Fruit fly (Drosophila melanogaster) whole organism, embryonic: ENCODE measurements around the gene retm.
A peak's percentile ranks its signal among the peaks of the same experiment; 100 is the strongest.

ENCODE experiments used
- Atf-2 ChIP-seq: fragments of 200-800 bp; sonication (Bioruptor generic); optimal IDR thresholded peaks from 2 replicates; lab custom pipeline; 2016; ENCODE audit warnings: missing biosample characterization, missing genetic modification characterization
- Atf3 ChIP-seq: fragments of 200-800 bp; sonication (Bioruptor generic); optimal IDR thresholded peaks from 3 replicates; lab custom pipeline; 2016; ENCODE audit warnings: missing biosample characterization, missing genetic modification characterization
- B-H1 ChIP-seq: fragments of 200-800 bp; sonication (Bioruptor generic); IDR thresholded peaks from 3 replicates; pipeline ENCODE4 v1.3.6; 2022; ENCODE audit warnings: missing biosample characterization, missing genetic modification characterization
- Bteb2 ChIP-seq: fragments of 200-800 bp; sonication (Bioruptor generic); optimal IDR thresholded peaks from 2 replicates; lab custom pipeline; 2016; ENCODE audit warnings: missing biosample characterization, missing genetic modification characterization
- C15 ChIP-seq: fragments of 200-800 bp; sonication (Bioruptor generic); IDR thresholded peaks from 3 replicates; pipeline ENCODE4 v1.3.6; 2022; ENCODE audit warnings: missing biosample characterization, missing genetic modification characterization
- CG10565 ChIP-seq: fragments of 200-800 bp; sonication (Bioruptor generic); optimal IDR thresholded peaks from 3 replicates; lab custom pipeline; 2016; ENCODE audit warnings: missing biosample characterization, mild to moderate bottlenecking, missing genetic modification characterization
- CG11093 ChIP-seq: fragments of 200-800 bp; sonication (Bioruptor generic); IDR thresholded peaks from 3 replicates; pipeline ENCODE4 v1.3.6; 2022; ENCODE audit warnings: missing biosample characterization, missing genetic modification characterization
- CG11247 ChIP-seq: fragments of 200-800 bp; sonication (Bioruptor generic); IDR thresholded peaks from 2 replicates; pipeline ENCODE4 v1.3.6; 2022; ENCODE audit warnings: missing biosample characterization, missing genetic modification characterization
- CG14441 ChIP-seq: fragments of 200-800 bp; sonication (Bioruptor generic); IDR thresholded peaks from 2 replicates; pipeline ENCODE4 v1.3.6; 2022; ENCODE audit warnings: missing biosample characterization, missing genetic modification characterization
- CG16815 ChIP-seq: fragments of 200-800 bp; sonication (Bioruptor generic); optimal IDR thresholded peaks from 3 replicates; lab custom pipeline; 2017; ENCODE audit warnings: missing biosample characterization, mild to moderate bottlenecking, missing genetic modification characterization
- CG16863 ChIP-seq: fragments of 200-800 bp; sonication (Bioruptor generic); optimal IDR thresholded peaks from 3 replicates; lab custom pipeline; 2016; ENCODE audit warnings: missing biosample characterization, missing genetic modification characterization
- CG17802 ChIP-seq: fragments of 200-800 bp; sonication (Bioruptor generic); optimal IDR thresholded peaks from 2 replicates; lab custom pipeline; 2018; ENCODE audit warnings: missing biosample characterization, mild to moderate bottlenecking, missing genetic modification characterization, moderate library complexity
- CG17829 ChIP-seq: fragments of 200-800 bp; optimal IDR thresholded peaks from 2 replicates; lab custom pipeline; 2019; ENCODE audit warnings: missing biosample characterization, mild to moderate bottlenecking, missing genetic modification characterization, moderate library complexity
- CG3065 ChIP-seq: fragments of 200-800 bp; sonication (Bioruptor generic); optimal IDR thresholded peaks from 2 replicates; lab custom pipeline; 2016; ENCODE audit warnings: missing biosample characterization, missing genetic modification characterization
- CG31224 ChIP-seq: fragments of 200-800 bp; sonication (Bioruptor generic); IDR thresholded peaks from 2 replicates; pipeline ENCODE4 v1.3.6; 2022; ENCODE audit warnings: missing biosample characterization, missing genetic modification characterization
- CG4707 ChIP-seq: fragments of 200-800 bp; sonication (Bioruptor generic); optimal IDR thresholded peaks from 2 replicates; lab custom pipeline; 2018; ENCODE audit warnings: missing biosample characterization, mild to moderate bottlenecking, missing genetic modification characterization, moderate library complexity
- CG6254 ChIP-seq: fragments of 200-800 bp; sonication (Bioruptor generic); optimal IDR thresholded peaks from 3 replicates; lab custom pipeline; 2017; ENCODE audit warnings: mild to moderate bottlenecking, missing biosample characterization, missing genetic modification reagents, missing genetic modification characterization
- CG8388 ChIP-seq: fragments of 200-800 bp; sonication (Bioruptor generic); optimal IDR thresholded peaks from 2 replicates; lab custom pipeline; 2019; ENCODE audit warnings: missing biosample characterization, mild to moderate bottlenecking, missing genetic modification characterization, moderate library complexity
- CG9437 ChIP-seq: fragments of 200-800 bp; sonication (Bioruptor generic); optimal IDR thresholded peaks from 2 replicates; lab custom pipeline; 2018; ENCODE audit warnings: missing biosample characterization, mild to moderate bottlenecking, missing genetic modification characterization
- Chrac-16 ChIP-seq: fragments of 200-800 bp; sonication (Bioruptor generic); optimal IDR thresholded peaks from 3 replicates; lab custom pipeline; 2016; ENCODE audit warnings: missing biosample characterization, missing genetic modification characterization
- Dll ChIP-seq: fragments of 200-800 bp; sonication (Bioruptor generic); IDR thresholded peaks from 4 replicates; pipeline ENCODE4 v1.3.6; 2022; ENCODE audit warnings: missing biosample characterization, missing genetic modification characterization; ENCODE audit not compliant: partially characterized antibody
- Dref ChIP-seq: fragments of 200-800 bp; sonication (Bioruptor generic); IDR thresholded peaks from 2 replicates; pipeline ENCODE4 v1.3.6; 2022; ENCODE audit warnings: missing biosample characterization, missing genetic modification characterization
- Eip74EF ChIP-seq, 2 experiments: fragments of 200-800 bp in 1 of 2; fragments of >200 bp in 1 of 2; sonication (Bioruptor generic) in 1 of 2; optimal IDR thresholded peaks; 2 replicates each; lab custom pipeline; 2017 to 2019; ENCODE audit warnings: missing biosample characterization in 2 of 2, missing genetic modification characterization in 2 of 2, mild to moderate bottlenecking in 1 of 2, moderate library complexity in 1 of 2
- Fer3 ChIP-seq: fragments of 200-800 bp; sonication (Bioruptor generic); optimal IDR thresholded peaks from 2 replicates; lab custom pipeline; 2018; ENCODE audit warnings: missing biosample characterization, mild to moderate bottlenecking, missing genetic modification characterization, moderate library complexity
- HHEX ChIP-seq: fragments of 200-800 bp; sonication (Bioruptor generic); optimal IDR thresholded peaks from 3 replicates; lab custom pipeline; 2017; ENCODE audit warnings: missing biosample characterization, mild to moderate bottlenecking, missing genetic modification characterization, missing genetic modification reagents
- Hmx ChIP-seq: fragments of 200-800 bp; sonication (Bioruptor generic); optimal IDR thresholded peaks from 2 replicates; lab custom pipeline; 2016; ENCODE audit warnings: missing biosample characterization, missing genetic modification characterization
- MESR4 ChIP-seq: fragments of 200-800 bp; sonication (Bioruptor generic); optimal IDR thresholded peaks from 2 replicates; lab custom pipeline; 2018; ENCODE audit warnings: missing biosample characterization, mild to moderate bottlenecking, missing genetic modification characterization, moderate library complexity
- Med ChIP-seq: fragments of 200-800 bp; sonication (Bioruptor generic); peaks from one replicate; lab custom pipeline; 2016; ENCODE audit warnings: missing biosample characterization, missing genetic modification characterization, mild to moderate bottlenecking, inconsistent platforms, moderate library complexity
- Neu2 ChIP-seq: fragments of 200-800 bp; sonication (Bioruptor generic); optimal IDR thresholded peaks from 3 replicates; lab custom pipeline; 2016; ENCODE audit warnings: missing biosample characterization, missing genetic modification characterization, borderline replicate concordance
- Nf-YB ChIP-seq: fragments of 200-800 bp; sonication (Bioruptor generic); optimal IDR thresholded peaks from 3 replicates; lab custom pipeline; 2019; ENCODE audit warnings: missing biosample characterization, mild to moderate bottlenecking, missing genetic modification characterization, moderate library complexity
- Nf-YC ChIP-seq: fragments of 200-800 bp; optimal IDR thresholded peaks from 3 replicates; lab custom pipeline; 2019; ENCODE audit warnings: missing biosample characterization, mild to moderate bottlenecking, missing genetic modification characterization, moderate library complexity
- Oli ChIP-seq: fragments of 200-800 bp; sonication (Bioruptor generic); optimal IDR thresholded peaks from 2 replicates; lab custom pipeline; 2018; ENCODE audit warnings: missing biosample characterization, mild to moderate bottlenecking, missing genetic modification characterization, moderate library complexity
- Six4 ChIP-seq: fragments of 200-800 bp; sonication (Bioruptor generic); optimal IDR thresholded peaks from 2 replicates; lab custom pipeline; 2016; ENCODE audit warnings: missing biosample characterization, missing genetic modification characterization
- Vsx1 ChIP-seq: fragments of 200-800 bp; sonication (Bioruptor generic); optimal IDR thresholded peaks from 2 replicates; lab custom pipeline; 2017; ENCODE audit warnings: missing biosample characterization, mild to moderate bottlenecking, missing genetic modification characterization, missing genetic modification reagents
- amos ChIP-seq: fragments of 200-800 bp; sonication (Bioruptor generic); IDR thresholded peaks from 2 replicates; pipeline ENCODE4 v1.3.6; 2022; ENCODE audit warnings: missing biosample characterization, missing genetic modification characterization; ENCODE audit not compliant: partially characterized antibody
- bbx ChIP-seq: fragments of 200-800 bp; sonication (Bioruptor generic); IDR thresholded peaks from 2 replicates; pipeline ENCODE4 v1.3.6; 2022; ENCODE audit warnings: missing biosample characterization, missing genetic modification characterization; ENCODE audit not compliant: partially characterized antibody
- bowl ChIP-seq: fragments of 200-800 bp; sonication (Bioruptor generic); IDR thresholded peaks from 2 replicates; pipeline ENCODE4 v1.3.6; 2022; ENCODE audit warnings: missing biosample characterization, missing genetic modification characterization
- chm ChIP-seq: fragments of 200-800 bp; sonication (Bioruptor generic); IDR thresholded peaks from 2 replicates; pipeline ENCODE4 v1.3.6; 2022; ENCODE audit warnings: missing biosample characterization, missing genetic modification characterization
- da ChIP-seq: fragments of 200-800 bp; sonication (Bioruptor generic); optimal IDR thresholded peaks from 2 replicates; lab custom pipeline; 2016; ENCODE audit warnings: missing biosample characterization, missing genetic modification characterization
- dysf ChIP-seq: fragments of 200-800 bp; sonication (Bioruptor generic); IDR thresholded peaks from 3 replicates; pipeline ENCODE4 v1.3.6; 2022; ENCODE audit warnings: missing biosample characterization, missing genetic modification characterization
- exex ChIP-seq: fragments of 200-800 bp; sonication (Bioruptor generic); optimal IDR thresholded peaks from 4 replicates; lab custom pipeline; 2018; ENCODE audit warnings: missing biosample characterization, mild to moderate bottlenecking, missing genetic modification characterization, moderate library complexity
- gem ChIP-seq: fragments of 200-800 bp; sonication (Bioruptor generic); optimal IDR thresholded peaks from 2 replicates; lab custom pipeline; 2019; ENCODE audit warnings: missing biosample characterization, mild to moderate bottlenecking, missing genetic modification characterization, moderate library complexity
- ind ChIP-seq: fragments of 200-800 bp; sonication (Bioruptor generic); optimal IDR thresholded peaks from 3 replicates; lab custom pipeline; 2016; ENCODE audit warnings: missing biosample characterization, missing genetic modification characterization
- ken ChIP-seq: fragments of 200-800 bp; sonication (Bioruptor generic); IDR thresholded peaks from 3 replicates; pipeline ENCODE4 v1.3.6; 2022; ENCODE audit warnings: missing biosample characterization, missing genetic modification characterization
- lov ChIP-seq, 2 experiments: fragments of 200-800 bp in 1 of 2; fragments of >200 bp in 1 of 2; sonication (Bioruptor generic) in 1 of 2; IDR thresholded peaks in 1 of 2; optimal IDR thresholded peaks in 1 of 2; 2 replicates in 1 of 2; 3 replicates in 1 of 2; pipeline versions ENCODE4 v1.3.6 to Lab custom; 2017 to 2022; ENCODE audit warnings: missing biosample characterization in 1 of 2, missing genetic modification characterization in 1 of 2
- otp ChIP-seq: fragments of 200-800 bp; sonication (Bioruptor generic); IDR thresholded peaks from 3 replicates; pipeline ENCODE4, ENCODE4 v1.3.6; 2022; ENCODE audit warnings: missing biosample characterization, missing genetic modification characterization
- p53 ChIP-seq: fragments of 200-800 bp; sonication (Bioruptor generic); optimal IDR thresholded peaks from 2 replicates; lab custom pipeline; 2016; ENCODE audit warnings: missing biosample characterization, missing genetic modification characterization
- tll ChIP-seq, 2 experiments: fragments of 200-800 bp in 1 of 2; fragments of >200 bp in 1 of 2; sonication (Bioruptor generic) in 1 of 2; optimal IDR thresholded peaks; 2 replicates each; lab custom pipeline; 2017 to 2019; ENCODE audit warnings: missing biosample characterization in 2 of 2, missing genetic modification characterization in 2 of 2, mild to moderate bottlenecking in 1 of 2, moderate library complexity in 1 of 2
- trh ChIP-seq: fragments of 200-800 bp; sonication (Bioruptor generic); optimal IDR thresholded peaks from 2 replicates; lab custom pipeline; 2016; ENCODE audit warnings: missing biosample characterization, missing genetic modification characterization

retm gene

dm6 chr2L:6488676-6489140, 33.0 kb upstream of the retm start, which contains the start of the genes KFase and epsilonCOP (continued):
- 0 out of 3 replicates have a peak, but pooled peaks have one; percentile 38 for TF ChIP-seq ken
- no peak for TF ChIP-seq dysf (GFP tag; lab: Robert Waterston, UW)
- TF ChIP-seq Six4 (GFP tag; lab: Kevin White, UChicago): no peak
- no peak for TF ChIP-seq Oli
- TF ChIP-seq Atf3: peak; percentile 20
- peak; percentile 33 for TF ChIP-seq HHEX (GFP tag; lab: Kevin White, UChicago)
- peak; percentile 23 for TF ChIP-seq Atf-2 (GFP tag; lab: Kevin White, UChicago)
- no peak for TF ChIP-seq lov (optimal IDR thresholded peaks at IDR 0.05; lab: Kevin White, UChicago)
- TF ChIP-seq lov (GFP tag; IDR thresholded peaks at IDR 0.05; lab: Robert Waterston, UW): no peak
- no peak for TF ChIP-seq otp (GFP tag; lab: Robert Waterston, UW)
- peak; percentile 64 for TF ChIP-seq Fer3 (tag; lab: Kevin White, UChicago)
- TF ChIP-seq ind (GFP tag; lab: Kevin White, UChicago): peak; percentile 65
- peak; percentile 35 for TF ChIP-seq Vsx1 (GFP tag; lab: Kevin White, UChicago)
- TF ChIP-seq CG11247 (GFP tag; lab: Robert Waterston, UW): 0 out of 2 replicates have a peak, but pooled peaks have one; percentile 23
- TF ChIP-seq Med (GFP tag; lab: Kevin White, UChicago): peak; percentile 94
- peak; percentile 76; the same call in 3 of the 4 replicates for TF ChIP-seq Dll
- no peak for TF ChIP-seq da (GFP tag; lab: Kevin White, UChicago)
- TF ChIP-seq Hmx (GFP tag; lab: Kevin White, UChicago): no peak
- TF ChIP-seq CG3065: no peak
- no peak for TF ChIP-seq trh (GFP tag; lab: Kevin White, UChicago)
- TF ChIP-seq CG8388 (GFP tag; lab: Kevin White, UChicago): peak; percentile 53
- peak; percentile 85 for TF ChIP-seq Dref
- TF ChIP-seq Neu2 (GFP tag; lab: Kevin White, UChicago): no peak
- TF ChIP-seq amos (GFP tag; lab: Robert Waterston, UW): peak; percentile 65
- peak; percentile 76 for TF ChIP-seq Bteb2
- no peak for TF ChIP-seq p53 (GFP tag; lab: Kevin White, UChicago)
- TF ChIP-seq Nf-YB (GFP tag; lab: Kevin White, UChicago): peak; percentile 33
- TF ChIP-seq CG31224 (GFP tag; lab: Robert Waterston, UW): peak; percentile 20; the same call in 1 of the 2 replicates
- TF ChIP-seq Eip74EF (GFP tag; optimal IDR thresholded peaks at IDR 0.05; lab: Kevin White, UChicago): peak in 1 of 2 experiments; percentile 57
- peak; percentile 68 for TF ChIP-seq exex (tag; lab: Kevin White, UChicago)
- TF ChIP-seq chm: no peak
- TF ChIP-seq CG10565 (GFP tag; lab: Kevin White, UChicago): no peak
- peak; percentile 66 for TF ChIP-seq gem (tag; lab: Kevin White, UChicago)
- TF ChIP-seq CG6254 (GFP tag; lab: Kevin White, UChicago): peak; percentile 36
- no peak for TF ChIP-seq CG4707 (GFP tag; lab: Kevin White, UChicago)
- peak; percentile 62; the same call in 1 of the 2 replicates for TF ChIP-seq bbx (GFP tag; lab: Robert Waterston, UW)
- TF ChIP-seq B-H1 (GFP tag; lab: Robert Waterston, UW): no peak
- TF ChIP-seq CG17829 (tag; lab: Kevin White, UChicago): peak; percentile 74
- no peak for TF ChIP-seq CG14441 (GFP tag; lab: Robert Waterston, UW)
- TF ChIP-seq C15 (GFP tag; lab: Robert Waterston, UW): no peak
- peak; percentile 35 for TF ChIP-seq Chrac-16 (GFP tag; lab: Kevin White, UChicago)
- TF ChIP-seq CG11093 (GFP tag; lab: Robert Waterston, UW): 0 out of 3 replicates have a peak, but pooled peaks have one; percentile 12
- no peak for TF ChIP-seq CG17802 (tag; lab: Kevin White, UChicago)
- TF ChIP-seq MESR4: no peak
- TF ChIP-seq Nf-YC: peak; percentile 66
- no peak for TF ChIP-seq CG16815 (GFP tag; lab: Kevin White, UChicago)
- TF ChIP-seq CG16863 (GFP tag; lab: Kevin White, UChicago): peak; percentile 45
- TF ChIP-seq tll (GFP tag; optimal IDR thresholded peaks at IDR 0.05; lab: Kevin White, UChicago): no peak
- TF ChIP-seq CG9437 (GFP tag; lab: Kevin White, UChicago): peak; percentile 81
- no peak for TF ChIP-seq bowl (GFP tag; lab: Robert Waterston, UW)
